Worm (Caenorhabditis elegans) whole organism, L4/young adult: ENCODE measurements around the gene F39D8.3.

Experiments
- dao-5 ChIP-seq: sonication (generic microtip); optimal IDR thresholded peaks from 2 replicates; lab custom pipeline; 2016; ENCODE audit warnings: missing genotype, missing genetic modification characterization, moderate library complexity, missing compliant biosample characterization
- him-1 ChIP-seq: sonication (generic microtip); optimal IDR thresholded peaks from 2 replicates; lab custom pipeline; 2016; ENCODE audit warnings: missing genotype, missing genetic modification reagents, missing genetic modification characterization, missing compliant biosample characterization

DNA sequence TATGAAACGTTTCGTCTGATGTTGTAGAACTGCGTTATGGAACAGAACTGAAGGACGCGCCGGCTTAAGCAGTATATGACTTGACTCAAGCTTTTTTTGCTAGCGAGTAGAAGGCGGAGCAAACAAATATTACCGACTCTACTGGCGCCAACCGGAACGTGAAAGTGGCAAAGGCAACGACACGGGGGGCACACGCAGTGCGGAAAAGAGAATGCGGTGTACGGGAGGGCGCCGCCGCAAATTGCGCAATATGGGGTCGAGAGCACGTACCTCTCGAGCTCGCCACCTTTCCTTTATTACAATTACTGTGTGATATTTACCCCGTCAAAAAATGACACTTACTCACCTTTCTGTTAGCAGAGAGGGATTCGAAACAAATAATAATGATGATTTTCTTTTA lies 5.5 kb upstream of the F39D8.3 start, which contains the start of gene pqn-36:
- no peak for TF ChIP-seq dao-5 (tag; lab: Kevin White, UChicago)
- TF ChIP-seq him-1 (tag; lab: Kevin White, UChicago): no peak
